Worm (Caenorhabditis elegans) whole organism, L1 larva: ENCODE results near the gene citk-1.

Experiments used
- C16A3.4 ChIP-seq: fragments of 150-350 bp; optimal IDR thresholded peaks from 2 replicates; lab custom pipeline; 2014; ENCODE audit warnings: missing biosample characterization, missing genetic modification characterization
- C34B4.2 ChIP-seq: sonication (generic microtip); optimal IDR thresholded peaks from 2 replicates; lab custom pipeline; 2017; ENCODE audit warnings: mild to moderate bottlenecking, missing genetic modification characterization, missing compliant biosample characterization
- F16B12.6 ChIP-seq: fragments of 150-350 bp; optimal IDR thresholded peaks from 2 replicates; lab custom pipeline; 2014; ENCODE audit warnings: missing biosample characterization, missing genetic modification characterization
- Y116A8C.19 ChIP-seq: sonication (generic microtip); optimal IDR thresholded peaks from 2 replicates; lab custom pipeline; 2016; ENCODE audit warnings: missing compliant biosample characterization, missing genetic modification characterization, borderline replicate concordance
- alr-1 ChIP-seq: fragments of 200-800 bp; sonication (Bioruptor generic); optimal IDR thresholded peaks from 2 replicates; lab custom pipeline; 2018; ENCODE audit warnings: borderline replicate concordance, mild to moderate bottlenecking, missing genetic modification characterization, missing compliant biosample characterization
- blmp-1 ChIP-seq: fragments of 150-350 bp; optimal IDR thresholded peaks from 2 replicates; lab custom pipeline; 2014; ENCODE audit warnings: missing biosample characterization, missing genetic modification characterization
- ceh-63 ChIP-seq: fragments of 200-800 bp; sonication (Bioruptor generic); optimal IDR thresholded peaks from 2 replicates; lab custom pipeline; 2018; ENCODE audit warnings: mild to moderate bottlenecking, missing genetic modification characterization, missing compliant biosample characterization
- ceh-8 ChIP-seq: fragments of 200-800 bp; sonication (Bioruptor generic); optimal IDR thresholded peaks from 2 replicates; lab custom pipeline; 2018; ENCODE audit warnings: mild to moderate bottlenecking, missing genetic modification characterization, moderate library complexity, missing compliant biosample characterization
- ceh-82 ChIP-seq, 3 experiments: fragments of 150-350 bp in 1 of 3; sonication (generic microtip) in 2 of 3; optimal IDR thresholded peaks; 2 replicates each; lab custom pipeline; 2014 to 2017; ENCODE audit warnings: missing biosample characterization in 3 of 3, missing genetic modification characterization in 3 of 3
- ceh-90 ChIP-seq: sonication (generic microtip); optimal IDR thresholded peaks from 2 replicates; lab custom pipeline; 2016; ENCODE audit warnings: missing genetic modification characterization, missing compliant biosample characterization
- dpl-1 ChIP-seq, 3 experiments: fragments of 150-350 bp in 2 of 3; sonication (generic microtip) in 1 of 3; optimal IDR thresholded peaks; 2 replicates each; lab custom pipeline; 2014 to 2017; ENCODE audit warnings: missing biosample characterization in 3 of 3, missing genetic modification characterization in 3 of 3, missing genetic modification reagents in 3 of 3
- dsc-1 ChIP-seq: sonication (generic microtip); optimal IDR thresholded peaks from 2 replicates; lab custom pipeline; 2016; ENCODE audit warnings: mild to moderate bottlenecking, missing genetic modification characterization, missing compliant biosample characterization
- efl-1 ChIP-seq, 4 experiments: fragments of 150-350 bp; optimal IDR thresholded peaks in 3 of 4; peaks in 1 of 4; 1 replicate in 1 of 4; 2 replicates in 3 of 4; lab custom pipeline; 2014; ENCODE audit warnings: missing biosample characterization in 2 of 4, missing genetic modification characterization in 2 of 4, missing genetic modification reagents in 2 of 4
- efl-3 ChIP-seq: fragments of 200-800 bp; sonication (Bioruptor generic); optimal IDR thresholded peaks from 2 replicates; lab custom pipeline; 2018; ENCODE audit warnings: mild to moderate bottlenecking, missing genetic modification characterization, missing compliant biosample characterization
- elt-2 ChIP-seq: sonication (generic microtip); optimal IDR thresholded peaks from 2 replicates; lab custom pipeline; 2016; ENCODE audit warnings: missing genetic modification characterization, mild to moderate bottlenecking, inconsistent platforms, missing compliant biosample characterization, missing genetic modification reagents
- ets-5 ChIP-seq: fragments of 200-800 bp; sonication (Bioruptor generic); IDR thresholded peaks from 2 replicates; pipeline ENCODE4 v1.3.6; 2022; ENCODE audit warnings: missing genetic modification characterization, missing compliant biosample characterization
- grh-1 ChIP-seq: fragments of 200-800 bp; sonication (Bioruptor generic); IDR thresholded peaks from 2 replicates; pipeline ENCODE4 v1.3.6; 2022; ENCODE audit warnings: missing genetic modification reagents, missing genetic modification characterization, missing compliant biosample characterization
- hlh-17 ChIP-seq: fragments of 200-800 bp; sonication (Bioruptor generic); optimal IDR thresholded peaks from 2 replicates; lab custom pipeline; 2018; ENCODE audit warnings: missing genetic modification characterization, mild to moderate bottlenecking, missing compliant biosample characterization, moderate library complexity, borderline replicate concordance
- hpl-2 ChIP-seq: fragments of 150-350 bp; optimal IDR thresholded peaks from 2 replicates; lab custom pipeline; 2014; ENCODE audit warnings: missing biosample characterization, missing genetic modification reagents, missing genetic modification characterization
- isw-1 ChIP-seq: fragments of 200-800 bp; sonication (Bioruptor generic); IDR thresholded peaks from 2 replicates; pipeline ENCODE4 v1.3.6; 2022; ENCODE audit warnings: missing genetic modification characterization, missing compliant biosample characterization
- jun-1 ChIP-seq: fragments of 150-350 bp; optimal IDR thresholded peaks from 2 replicates; lab custom pipeline; 2014; ENCODE audit warnings: missing biosample characterization, missing genetic modification reagents, missing genetic modification characterization
- lin-13 ChIP-seq: fragments of 150-350 bp; optimal IDR thresholded peaks from 2 replicates; lab custom pipeline; 2014; ENCODE audit warnings: missing biosample characterization, missing genetic modification reagents, missing genetic modification characterization
- lin-15B ChIP-seq: fragments of 150-350 bp; sonication (generic microtip); optimal IDR thresholded peaks from 3 replicates; lab custom pipeline; 2014; ENCODE audit warnings: missing biosample characterization, missing genetic modification characterization
- lin-35 ChIP-seq, 2 experiments: fragments of 150-350 bp; optimal IDR thresholded peaks; 2 replicates each; lab custom pipeline; 2014; ENCODE audit warnings: missing biosample characterization in 2 of 2, missing genetic modification characterization in 2 of 2, missing genetic modification reagents in 2 of 2
- lin-39 ChIP-seq: fragments of 150-350 bp; optimal IDR thresholded peaks from 2 replicates; lab custom pipeline; 2014; ENCODE audit warnings: missing biosample characterization, missing genetic modification reagents, missing genetic modification characterization
- lsy-2 ChIP-seq, 2 experiments: fragments of 150-350 bp; optimal IDR thresholded peaks; 2 replicates each; lab custom pipeline; 2014; ENCODE audit warnings: missing biosample characterization in 2 of 2, missing genetic modification characterization in 2 of 2
- mab-9 ChIP-seq: fragments of 200-800 bp; sonication (Bioruptor generic); IDR thresholded peaks from 2 replicates; pipeline ENCODE4 v1.3.6; 2022; ENCODE audit warnings: missing genetic modification reagents, missing genetic modification characterization, missing compliant biosample characterization
- mdl-1 ChIP-seq, 2 experiments: fragments of 150-350 bp; optimal IDR thresholded peaks; 2 replicates each; lab custom pipeline; 2014 to 2017; ENCODE audit warnings: missing biosample characterization in 2 of 2, missing genetic modification characterization in 2 of 2, inconsistent platforms in 1 of 2
- mef-2 ChIP-seq: fragments of 150-350 bp; optimal IDR thresholded peaks from 2 replicates; lab custom pipeline; 2014; ENCODE audit warnings: missing biosample characterization, missing genetic modification characterization
- mep-1 ChIP-seq: fragments of 150-350 bp; optimal IDR thresholded peaks from 2 replicates; lab custom pipeline; 2014; ENCODE audit warnings: missing biosample characterization, missing genetic modification characterization
- nhr-12 ChIP-seq: sonication (generic microtip); optimal IDR thresholded peaks from 2 replicates; lab custom pipeline; 2017; ENCODE audit warnings: missing biosample characterization, missing genetic modification characterization
- nhr-237 ChIP-seq: fragments of 150-350 bp; optimal IDR thresholded peaks from 2 replicates; lab custom pipeline; 2014; ENCODE audit warnings: missing biosample characterization, missing genetic modification characterization
- nhr-47 ChIP-seq: sonication (generic microtip); optimal IDR thresholded peaks from 2 replicates; lab custom pipeline; 2016; ENCODE audit warnings: mild to moderate bottlenecking, missing genetic modification characterization, moderate library complexity, missing compliant biosample characterization
- nhr-71 ChIP-seq: sonication (generic microtip); optimal IDR thresholded peaks from 2 replicates; lab custom pipeline; 2016; ENCODE audit warnings: mild to moderate bottlenecking, missing genetic modification characterization, moderate library complexity, missing compliant biosample characterization
- nhr-77 ChIP-seq: fragments of 150-350 bp; optimal IDR thresholded peaks from 2 replicates; lab custom pipeline; 2014; ENCODE audit warnings: missing biosample characterization, missing genetic modification characterization
- nhr-84 ChIP-seq: sonication (generic microtip); optimal IDR thresholded peaks from 2 replicates; lab custom pipeline; 2017; ENCODE audit warnings: missing biosample characterization, missing genetic modification characterization
- nhr-90 ChIP-seq: sonication (generic microtip); optimal IDR thresholded peaks from 2 replicates; lab custom pipeline; 2016; ENCODE audit warnings: mild to moderate bottlenecking, missing genetic modification characterization, missing compliant biosample characterization; ENCODE audit not compliant: poor library complexity
- pag-3 ChIP-seq: sonication (generic microtip); optimal IDR thresholded peaks from 2 replicates; lab custom pipeline; 2017; ENCODE audit warnings: missing genetic modification characterization, mild to moderate bottlenecking, missing compliant biosample characterization, antibody characterized with exemption, borderline replicate concordance; ENCODE audit not compliant: insufficient read depth
- pax-3 ChIP-seq: fragments of 200-800 bp; sonication (Bioruptor generic); optimal IDR thresholded peaks from 2 replicates; lab custom pipeline; 2018; ENCODE audit warnings: mild to moderate bottlenecking, missing genetic modification characterization, moderate library complexity, missing compliant biosample characterization
- pqm-1 ChIP-seq: sonication (generic microtip); optimal IDR thresholded peaks from 3 replicates; lab custom pipeline; 2017; ENCODE audit warnings: missing biosample characterization, missing genetic modification characterization
- sox-4 ChIP-seq: sonication (generic microtip); optimal IDR thresholded peaks from 2 replicates; lab custom pipeline; 2016; ENCODE audit warnings: missing genetic modification characterization, missing compliant biosample characterization
- sup-37 ChIP-seq: fragments of 200-800 bp; sonication (Bioruptor generic); optimal IDR thresholded peaks from 2 replicates; lab custom pipeline; 2018; ENCODE audit warnings: mild to moderate bottlenecking, missing genetic modification characterization, missing compliant biosample characterization
- tbx-2 ChIP-seq: sonication (generic microtip); optimal IDR thresholded peaks from 2 replicates; lab custom pipeline; 2016; ENCODE audit warnings: missing genetic modification characterization, missing compliant biosample characterization
- tlp-1 ChIP-seq: fragments of 150-350 bp; optimal IDR thresholded peaks from 2 replicates; lab custom pipeline; 2014; ENCODE audit warnings: missing biosample characterization, missing genetic modification characterization
- unc-130 ChIP-seq: fragments of 150-350 bp; optimal IDR thresholded peaks from 2 replicates; lab custom pipeline; 2017; ENCODE audit warnings: missing biosample characterization, missing genetic modification characterization, inconsistent platforms
- unc-62 ChIP-seq: fragments of 150-350 bp; optimal IDR thresholded peaks from 2 replicates; lab custom pipeline; 2014; ENCODE audit warnings: missing biosample characterization, missing genetic modification reagents, missing genetic modification characterization
- unc-86 ChIP-seq: sonication (generic microtip); optimal IDR thresholded peaks from 2 replicates; lab custom pipeline; 2016; ENCODE audit warnings: missing genetic modification characterization, missing compliant biosample characterization
- vab-15 ChIP-seq: sonication (generic microtip); optimal IDR thresholded peaks from 2 replicates; lab custom pipeline; 2017; ENCODE audit warnings: missing genotype, mild to moderate bottlenecking, missing genetic modification characterization, missing compliant biosample characterization
- xbp-1 ChIP-seq: sonication (generic microtip); optimal IDR thresholded peaks from 2 replicates; lab custom pipeline; 2016; ENCODE audit warnings: missing genetic modification characterization, missing compliant biosample characterization
- ztf-4 ChIP-seq: fragments of 150-350 bp; optimal IDR thresholded peaks from 2 replicates; lab custom pipeline; 2014; ENCODE audit warnings: missing biosample characterization, missing genetic modification characterization

citk-1 gene

DNA sequence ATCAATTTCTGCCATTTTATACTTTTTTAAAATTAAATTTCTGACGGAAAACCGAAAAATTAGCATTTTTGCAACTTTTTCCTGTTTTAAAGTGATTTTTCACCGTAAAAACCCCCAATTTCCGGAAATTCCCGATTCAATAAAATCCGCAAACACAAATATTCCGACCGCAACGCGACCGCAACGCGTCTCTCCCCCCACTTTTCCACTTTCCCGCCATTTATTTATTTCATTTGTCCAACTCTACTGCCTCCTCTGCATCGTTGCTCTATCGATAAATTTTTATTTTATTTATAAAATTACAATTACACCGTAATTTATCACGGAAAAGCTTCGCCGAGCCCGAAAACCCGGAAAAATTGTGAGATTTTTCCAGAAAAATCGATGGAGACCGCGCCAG lies 20.4 kb upstream of the citk-1 start, which contains the start of gene mcd-1 (continued):
- no peak for TF ChIP-seq grh-1 (GFP tag; lab: Robert Waterston, UW)
- no peak for TF ChIP-seq ets-5 (GFP tag; lab: Robert Waterston, UW)
- no peak for TF ChIP-seq vab-15
- TF ChIP-seq F16B12.6 (tag; lab: Kevin White, UChicago), result peak; percentile 22
- peak; percentile 32 for TF ChIP-seq tbx-2
- no peak for TF ChIP-seq ceh-8 (GFP tag; lab: Kevin White, UChicago)
- TF ChIP-seq nhr-237 (tag; lab: Kevin White, UChicago), result no peak
- no peak for TF ChIP-seq dsc-1 (tag; lab: Kevin White, UChicago)
- peak; percentile 26 for TF ChIP-seq mep-1 (tag; lab: Kevin White, UChicago)
- TF ChIP-seq elt-2 (tag; lab: Kevin White, UChicago), result no peak
- peak; percentile 78 to 93 for TF ChIP-seq lin-35 (GFP tag; optimal IDR thresholded peaks at IDR 0.05; lab: Kevin White, UChicago)
- TF ChIP-seq pax-3, result no peak
- TF ChIP-seq efl-1 (optimal IDR thresholded peaks at IDR 0.05; lab: Kevin White, UChicago), result peak; percentile 80 to 98
- peak; percentile 80 to 97 for TF ChIP-seq efl-1 (GFP tag; optimal IDR thresholded peaks at IDR 0.05 in 1 of 2; lab: Kevin White, UChicago)
- no peak for TF ChIP-seq tlp-1
- TF ChIP-seq ceh-82 (tag; optimal IDR thresholded peaks at IDR 0.05; lab: Kevin White, UChicago), result peak in 1 of 3 experiments; percentile 46
- peak; percentile 64 to 90 for TF ChIP-seq lsy-2 (tag; optimal IDR thresholded peaks at IDR 0.05; lab: Kevin White, UChicago)
- no peak for TF ChIP-seq ztf-4
- TF ChIP-seq hpl-2 (GFP tag; lab: Kevin White, UChicago), result peak; percentile 16
- TF ChIP-seq nhr-47 (tag; lab: Kevin White, UChicago), result peak; percentile 65
- TF ChIP-seq blmp-1 (tag; lab: Kevin White, UChicago), result peak; percentile 66
- no peak for TF ChIP-seq nhr-12 (tag; lab: Kevin White, UChicago)
- TF ChIP-seq nhr-84 (tag; lab: Kevin White, UChicago), result no peak
- peak; percentile 92 for TF ChIP-seq lin-15B
- TF ChIP-seq pag-3 (tag; lab: Kevin White, UChicago), result no peak
- TF ChIP-seq lin-39 (tag; lab: Kevin White, UChicago), result no peak
- TF ChIP-seq ceh-90 (tag; lab: Kevin White, UChicago), result no peak
- no peak for TF ChIP-seq jun-1 (tag; lab: Kevin White, UChicago)
- peak; percentile 59 for TF ChIP-seq C16A3.4 (tag; lab: Kevin White, UChicago)
- no peak for TF ChIP-seq efl-3 (GFP tag; lab: Kevin White, UChicago)
- peak; percentile 75 for TF ChIP-seq nhr-71 (tag; lab: Kevin White, UChicago)
- TF ChIP-seq sup-37 (GFP tag; lab: Kevin White, UChicago), result no peak
- no peak for TF ChIP-seq alr-1 (tag; lab: Kevin White, UChicago)
- no peak for TF ChIP-seq ceh-63
- TF ChIP-seq mef-2 (tag; lab: Kevin White, UChicago), result no peak
- peak in 1 of 2 experiments; percentile 38 for TF ChIP-seq mdl-1 (tag; optimal IDR thresholded peaks at IDR 0.05; lab: Kevin White, UChicago)
- peak; percentile 32 for TF ChIP-seq isw-1 (GFP tag; lab: Robert Waterston, UW)
- TF ChIP-seq mab-9, result no peak
- no peak for TF ChIP-seq pqm-1
- no peak for TF ChIP-seq unc-62 (GFP tag; lab: Kevin White, UChicago)
- TF ChIP-seq hlh-17 (GFP tag; lab: Kevin White, UChicago), result no peak
- TF ChIP-seq nhr-77, result peak; percentile 87
- peak; percentile 15 for TF ChIP-seq nhr-90
- peak; percentile 67 for TF ChIP-seq lin-13 (GFP tag; lab: Kevin White, UChicago)
- no peak for TF ChIP-seq sox-4 (tag; lab: Kevin White, UChicago)
- TF ChIP-seq xbp-1 (tag; lab: Kevin White, UChicago), result peak; percentile 47
- peak; percentile 81 to 90 (median 81) for TF ChIP-seq dpl-1 (GFP tag; optimal IDR thresholded peaks at IDR 0.05; lab: Kevin White, UChicago)
- no peak for TF ChIP-seq unc-130 (tag; lab: Kevin White, UChicago)
- no peak for TF ChIP-seq C34B4.2 (tag; lab: Kevin White, UChicago)
- peak; percentile 26 for TF ChIP-seq unc-86 (tag; lab: Kevin White, UChicago)
- no peak for TF ChIP-seq Y116A8C.19
